Worm (Caenorhabditis elegans): Measurements from ENCODE around the gene grl-5.

DNA sequence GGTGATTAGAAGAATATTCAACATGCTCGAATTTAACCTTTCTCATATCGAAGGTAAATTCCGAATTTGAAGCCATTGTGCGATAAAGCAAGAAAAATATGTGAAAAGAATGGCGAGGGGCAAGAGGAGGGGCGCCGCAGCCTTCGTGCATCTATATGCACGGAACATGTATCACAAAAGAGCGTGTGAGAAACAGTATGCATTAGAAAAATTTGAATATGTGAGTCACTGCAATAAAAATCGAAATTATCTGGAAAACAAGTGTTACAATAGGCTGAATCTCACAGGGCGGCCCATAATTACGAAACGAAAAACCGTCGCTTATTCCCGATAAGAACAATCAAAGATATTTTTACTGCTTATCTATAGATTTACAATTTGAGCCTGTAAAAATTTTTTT is 12.6 kb downstream of the grl-5 start, which contains the start of gene F13A2.5:
- TF ChIP-seq nhr-12 (tag; optimal IDR thresholded peaks at IDR 0.05) (no peak), aly-2 (tag; optimal IDR thresholded peaks at IDR 0.05) (no peak)
